Fruit fly (Drosophila melanogaster) whole organism, wandering third instar larva: ENCODE results near the gene alpha-Est10.

ENCODE experiments used
- Abd-B ChIP-seq: fragments of >200 bp; optimal IDR thresholded peaks from 2 replicates; lab custom pipeline; 2017; ENCODE audit warnings: missing biosample characterization, missing genetic modification characterization
- CG9705 ChIP-seq: fragments of 200-800 bp; sonication (Bioruptor generic); optimal IDR thresholded peaks from 2 replicates; lab custom pipeline; 2018; ENCODE audit warnings: missing biosample characterization, mild to moderate bottlenecking, missing genetic modification characterization
- CrebA ChIP-seq: fragments of 200-800 bp; sonication (Bioruptor generic); optimal IDR thresholded peaks from 2 replicates; lab custom pipeline; 2016; ENCODE audit warnings: missing biosample characterization, mild to moderate bottlenecking, missing genetic modification characterization, borderline replicate concordance
- Dif ChIP-seq: fragments of 200-275, 200-300 bp; sonication (Bioruptor generic); optimal IDR thresholded peaks from 2 replicates; lab custom pipeline; 2018; ENCODE audit warnings: missing biosample characterization, missing genetic modification characterization; ENCODE audit not compliant: partially characterized antibody
- GATAd ChIP-seq: sonication (Bioruptor generic); optimal IDR thresholded peaks from 2 replicates; lab custom pipeline; 2016; ENCODE audit warnings: missing biosample characterization, missing genetic modification characterization
- Hnf4 ChIP-seq: fragments of 200-800 bp; sonication (Bioruptor generic); optimal IDR thresholded peaks from 2 replicates; lab custom pipeline; 2016; ENCODE audit warnings: missing biosample characterization, mild to moderate bottlenecking, missing genetic modification characterization
- Hr78 ChIP-seq: fragments of >200 bp; optimal IDR thresholded peaks from 2 replicates; lab custom pipeline; 2017; ENCODE audit warnings: missing biosample characterization, missing genetic modification characterization
- Jra ChIP-seq: sonication (Bioruptor generic); optimal IDR thresholded peaks from 2 replicates; lab custom pipeline; 2016; ENCODE audit warnings: missing biosample characterization, missing genetic modification characterization
- Mio ChIP-seq: sonication (Bioruptor generic); optimal IDR thresholded peaks from 2 replicates; lab custom pipeline; 2016; ENCODE audit warnings: missing biosample characterization, missing genetic modification characterization
- Myc ChIP-seq: fragments of >200 bp; optimal IDR thresholded peaks from 2 replicates; lab custom pipeline; 2017
- N ChIP-seq: fragments of >200 bp; optimal IDR thresholded peaks from 2 replicates; lab custom pipeline; 2018; ENCODE audit warnings: missing biosample characterization, missing external identifiers, missing genetic modification characterization
- Rel ChIP-seq, 2 experiments: fragments of 200-800 bp; sonication (Bioruptor generic) in 1 of 2; optimal IDR thresholded peaks; 2 replicates in 1 of 2; 3 replicates in 1 of 2; lab custom pipeline; 2016 to 2019; ENCODE audit warnings: mild to moderate bottlenecking in 2 of 2, missing biosample characterization in 2 of 2, missing genetic modification characterization in 2 of 2, moderate library complexity in 1 of 2
- Sp1 ChIP-seq: fragments of 200-800 bp; sonication (Bioruptor generic); optimal IDR thresholded peaks from 3 replicates; lab custom pipeline; 2019; ENCODE audit warnings: missing biosample characterization, mild to moderate bottlenecking, missing genetic modification characterization, moderate library complexity
- Vsx2 ChIP-seq: fragments of 200-300, 225-300 bp; sonication (Bioruptor generic); optimal IDR thresholded peaks from 2 replicates; lab custom pipeline; 2018; ENCODE audit warnings: missing biosample characterization, missing genetic modification characterization; ENCODE audit not compliant: partially characterized antibody
- br ChIP-seq: fragments of 200-800 bp; sonication (Bioruptor generic); optimal IDR thresholded peaks from 2 replicates; lab custom pipeline; 2016; ENCODE audit warnings: missing biosample characterization, missing genetic modification characterization
- brk ChIP-seq: fragments of 200-800 bp; sonication (Bioruptor generic); optimal IDR thresholded peaks from 2 replicates; lab custom pipeline; 2016; ENCODE audit warnings: missing biosample characterization, mild to moderate bottlenecking, missing genetic modification characterization
- dl ChIP-seq, 2 experiments: fragments of 175-275, 200-275 bp in 1 of 2; fragments of 200-275 bp in 1 of 2; sonication (Bioruptor generic); optimal IDR thresholded peaks; lab custom pipeline; 2018; ENCODE audit warnings: mild to moderate bottlenecking in 2 of 2, missing biosample characterization in 2 of 2, missing genetic modification characterization in 2 of 2, moderate library complexity in 2 of 2; ENCODE audit not compliant: partially characterized antibody in 2 of 2, insufficient read depth in 1 of 2
- dmrt93B ChIP-seq: fragments of 200-800 bp; sonication (Bioruptor generic); optimal IDR thresholded peaks from 2 replicates; lab custom pipeline; 2018; ENCODE audit warnings: missing biosample characterization, mild to moderate bottlenecking, missing genetic modification characterization
- dsf ChIP-seq: sonication (Bioruptor generic); optimal IDR thresholded peaks from 2 replicates; lab custom pipeline; 2016; ENCODE audit warnings: missing biosample characterization, missing genetic modification characterization, borderline replicate concordance
- foxo ChIP-seq, 2 experiments: fragments of 200-800 bp; sonication (Bioruptor generic); optimal IDR thresholded peaks; 2 replicates in 1 of 2; 3 replicates in 1 of 2; lab custom pipeline; 2016 to 2017; ENCODE audit warnings: missing biosample characterization in 2 of 2, missing genetic modification characterization in 2 of 2
- fru ChIP-seq: fragments of 200-800 bp; sonication (Bioruptor generic); optimal IDR thresholded peaks from 3 replicates; lab custom pipeline; 2016; ENCODE audit warnings: missing biosample characterization, mild to moderate bottlenecking, missing genetic modification characterization
- h ChIP-seq: fragments of 200-800 bp; sonication (Bioruptor generic); optimal IDR thresholded peaks from 3 replicates; lab custom pipeline; 2016; ENCODE audit warnings: missing biosample characterization, mild to moderate bottlenecking, missing genetic modification characterization
- jim ChIP-seq: fragments of 175-275, 200-325 bp; sonication (Bioruptor generic); optimal IDR thresholded peaks from 2 replicates; lab custom pipeline; 2016; ENCODE audit warnings: missing biosample characterization, mild to moderate bottlenecking, missing genetic modification characterization
- lola ChIP-seq: fragments of >200 bp; optimal IDR thresholded peaks from 2 replicates; lab custom pipeline; 2017; ENCODE audit warnings: missing biosample characterization, missing genetic modification characterization
- psq ChIP-seq: fragments of 200-800 bp; sonication (Bioruptor generic); optimal IDR thresholded peaks from 3 replicates; lab custom pipeline; 2017; ENCODE audit warnings: missing biosample characterization, mild to moderate bottlenecking, missing genetic modification characterization, moderate library complexity
- sv ChIP-seq: fragments of 200-800 bp; sonication (Bioruptor generic); optimal IDR thresholded peaks from 3 replicates; lab custom pipeline; 2016; ENCODE audit warnings: missing biosample characterization, missing genetic modification characterization
- tai ChIP-seq: sonication (Bioruptor generic); optimal IDR thresholded peaks from 2 replicates; lab custom pipeline; 2016; ENCODE audit warnings: missing biosample characterization, missing genetic modification characterization
- usp ChIP-seq: fragments of >200 bp; optimal IDR thresholded peaks from 2 replicates; lab custom pipeline; 2017; ENCODE audit warnings: missing biosample characterization, missing genetic modification characterization
- woc ChIP-seq: sonication (Bioruptor generic); optimal IDR thresholded peaks from 2 replicates; lab custom pipeline; 2016; ENCODE audit warnings: missing biosample characterization, mild to moderate bottlenecking, missing genetic modification characterization

The alpha-Est10 gene

dm6 chr3R:7473767-7474254 is 19.8 kb downstream of the alpha-Est10 start, which contains the start of gene CG1142 (continued):
- TF ChIP-seq dsf (GFP tag; lab: Kevin White, UChicago) (peak; percentile 87), jim (no peak), usp (GFP tag; lab: Kevin White, UChicago) (no peak), dmrt93B (peak; percentile 94)

- TF ChIP-seq lola (GFP tag; lab: Kevin White, UChicago) (no peak), Myc (lab: Kevin White, UChicago) (peak; percentile 8), Dif (GFP tag; lab: Kevin White, UChicago) (no peak), dmrt93B (no peak), fru (GFP tag; lab: Kevin White, UChicago) (no peak), CrebA (GFP tag; lab: Kevin White, UChicago) (peak; percentile 30), Rel (GFP tag; optimal IDR thresholded peaks at IDR 0.05; lab: Kevin White, UChicago) (no peak), Rel (tag; optimal IDR thresholded peaks at IDR 0.05; lab: Kevin White, UChicago) (peak; percentile 82)
Measured at dm6 chr3R:7471894-7472293, 21.8 kb downstream of the alpha-Est10 start.

dm6 chr3R:7441359-7441758 is 52.3 kb downstream of the alpha-Est10 start:
- no peak for TF ChIP-seq Dif (GFP tag; lab: Kevin White, UChicago)
- TF ChIP-seq Jra (GFP tag; lab: Kevin White, UChicago) = no peak
- no peak for TF ChIP-seq Mio (GFP tag; lab: Kevin White, UChicago)
- no peak for TF ChIP-seq br
- TF ChIP-seq Hr78 = no peak
- TF ChIP-seq Abd-B (GFP tag; lab: Kevin White, UChicago) = no peak
- no peak for TF ChIP-seq dl (GFP tag; optimal IDR thresholded peaks at IDR 0.05; lab: Kevin White, UChicago; ENCODE audit: insufficient read depth in 1 of 2, partially characterized antibody in 2 of 2)
- no peak for TF ChIP-seq GATAd (GFP tag; lab: Kevin White, UChicago)

- TF ChIP-seq Abd-B (GFP tag; lab: Kevin White, UChicago) (no peak), Rel (GFP tag; optimal IDR thresholded peaks at IDR 0.05; lab: Kevin White, UChicago) (no peak), Rel (tag; optimal IDR thresholded peaks at IDR 0.05; lab: Kevin White, UChicago) (peak; percentile 26)
Measured at dm6 chr3R:7439306-7439810, 54.3 kb downstream of the alpha-Est10 start, which contains the start of gene CG14598. TSS of gene CG14598 (plus strand) at chr3R:7439760.

dm6 chr3R:7438869-7439268 is 54.8 kb downstream of the alpha-Est10 start:
- TF ChIP-seq psq (GFP tag; lab: Kevin White, UChicago) (no peak), Mio (GFP tag; lab: Kevin White, UChicago) (no peak), brk (GFP tag; lab: Kevin White, UChicago) (no peak), Vsx2 (GFP tag; lab: Kevin White, UChicago) (no peak), Sp1 (GFP tag; lab: Kevin White, UChicago) (no peak), sv (GFP tag; lab: Kevin White, UChicago) (no peak), N (GFP tag; lab: Kevin White, UChicago) (no peak), CG9705 (no peak), dsf (GFP tag; lab: Kevin White, UChicago) (no peak), woc (GFP tag; lab: Kevin White, UChicago) (no peak), Rel (GFP tag; optimal IDR thresholded peaks at IDR 0.05; lab: Kevin White, UChicago) (no peak), Rel (tag; optimal IDR thresholded peaks at IDR 0.05; lab: Kevin White, UChicago) (no peak), jim (no peak), tai (GFP tag; lab: Kevin White, UChicago) (no peak), Abd-B (GFP tag; lab: Kevin White, UChicago) (no peak), foxo (GFP tag; optimal IDR thresholded peaks at IDR 0.05; lab: Kevin White, UChicago) (no peak), Hnf4 (GFP tag; lab: Kevin White, UChicago) (no peak), h (no peak)
